Worm (Caenorhabditis elegans): ENCODE measurements around the gene hlh-12.

The hlh-12 gene

DNA sequence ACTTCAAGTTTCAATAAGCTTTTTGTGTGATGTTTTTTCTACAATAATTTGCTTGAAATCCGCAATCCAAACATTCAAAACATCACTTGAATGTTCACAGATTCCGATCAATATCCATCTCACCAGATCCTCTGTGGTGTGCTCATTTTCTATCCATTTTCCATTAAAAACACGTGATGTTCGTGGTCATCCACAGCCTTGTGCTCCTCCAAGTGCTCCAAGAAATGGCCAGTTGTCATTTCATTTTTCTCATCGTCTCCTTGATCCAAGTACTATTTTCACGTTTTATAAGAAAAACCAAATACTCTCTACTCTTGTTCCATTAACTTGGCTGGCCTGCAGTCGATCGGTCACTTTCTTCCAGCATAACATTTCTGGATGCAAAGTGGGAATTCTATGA lies 3.1 kb downstream of the hlh-12 start:
- peak; percentile 58 for TF ChIP-seq nhr-129 (tag; optimal IDR thresholded peaks at IDR 0.05)
- no peak for TF ChIP-seq sem-4 (tag; optimal IDR thresholded peaks at IDR 0.05)
- no peak for TF ChIP-seq nhr-10 (tag; optimal IDR thresholded peaks at IDR 0.05)
- peak; percentile 18 for TF ChIP-seq mab-5 (tag; optimal IDR thresholded peaks at IDR 0.05)
- TF ChIP-seq skn-1 (tag; optimal IDR thresholded peaks at IDR 0.05) = no peak
- TF ChIP-seq nhr-12 (tag; optimal IDR thresholded peaks at IDR 0.05) = no peak
- TF ChIP-seq lsy-2 (tag; optimal IDR thresholded peaks at IDR 0.05) = peak in 1 of 2 experiments; percentile 11
- TF ChIP-seq snpc-4 (tag; optimal IDR thresholded peaks at IDR 0.05) = no peak
- no peak for TF ChIP-seq nhr-6 (tag; optimal IDR thresholded peaks at IDR 0.05)
- no peak for TF ChIP-seq lin-11 (tag; optimal IDR thresholded peaks at IDR 0.05)
- no peak for TF ChIP-seq nhr-237 (tag; optimal IDR thresholded peaks at IDR 0.05)
- TF ChIP-seq gmeb-1 (tag; optimal IDR thresholded peaks at IDR 0.05) = no peak
- TF ChIP-seq sma-9 (GFP tag; optimal IDR thresholded peaks at IDR 0.05) = peak; percentile 37
- no peak for TF ChIP-seq sma-9 (tag; optimal IDR thresholded peaks at IDR 0.05)
- no peak for TF ChIP-seq sma-3 (GFP tag; optimal IDR thresholded peaks at IDR 0.05)
- TF ChIP-seq R02D3.7 (tag; optimal IDR thresholded peaks at IDR 0.05) = no peak
- TF ChIP-seq aly-2 (tag; optimal IDR thresholded peaks at IDR 0.05) = no peak
- no peak for TF ChIP-seq C34F6.9 (tag; optimal IDR thresholded peaks at IDR 0.05)
- TF ChIP-seq alr-1 (tag; optimal IDR thresholded peaks at IDR 0.05) = no peak
- TF ChIP-seq dmd-4 (tag; optimal IDR thresholded peaks at IDR 0.05) = no peak
- no peak for TF ChIP-seq ZK546.5 (tag; optimal IDR thresholded peaks at IDR 0.05)
- no peak for TF ChIP-seq zag-1 (tag; optimal IDR thresholded peaks at IDR 0.05)
- no peak for TF ChIP-seq crh-2 (tag; optimal IDR thresholded peaks at IDR 0.05)
- TF ChIP-seq nhr-11 (tag; optimal IDR thresholded peaks at IDR 0.05) = no peak
- TF ChIP-seq lin-39 (tag; optimal IDR thresholded peaks at IDR 0.05) = no peak
- no peak for TF ChIP-seq mbf-1 (tag; optimal IDR thresholded peaks at IDR 0.05)
- TF ChIP-seq F13H6.1 (tag; optimal IDR thresholded peaks at IDR 0.05) = peak; percentile 49

DNA sequence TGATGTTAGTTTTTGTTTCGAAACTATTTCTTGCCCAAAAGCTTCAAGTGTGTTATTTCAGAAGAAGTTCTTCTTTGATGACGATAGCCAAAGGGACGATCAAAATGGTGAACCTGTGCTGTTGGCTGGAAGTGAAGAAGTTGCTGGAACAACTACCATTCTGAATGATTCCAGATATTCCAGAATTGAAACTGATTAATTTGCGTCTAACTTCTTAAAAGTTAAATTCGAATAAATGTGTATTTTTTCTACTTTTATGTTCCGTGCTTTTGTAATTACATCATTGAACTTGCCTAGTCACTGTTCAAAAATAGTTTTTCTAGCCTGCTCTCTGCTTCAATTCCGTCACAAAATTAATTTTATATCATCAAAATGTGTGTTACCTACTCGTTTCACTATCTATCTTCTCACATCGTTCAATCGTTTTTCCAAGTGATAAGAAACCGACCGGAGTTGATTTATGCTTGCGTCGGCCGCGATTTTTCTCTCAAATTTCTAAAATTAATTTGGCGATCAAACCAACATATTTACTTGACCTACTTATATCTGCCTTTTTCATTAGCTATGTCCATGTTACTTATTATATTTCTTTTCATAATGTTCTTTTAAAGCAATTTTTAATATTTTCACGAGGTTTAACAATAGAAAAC lies 4.1 kb downstream of the hlh-12 start:
- TF ChIP-seq nhr-25 (tag; optimal IDR thresholded peaks at IDR 0.05) (no peak), crh-2 (tag; optimal IDR thresholded peaks at IDR 0.05) (peak; percentile 12), nhr-129 (tag; optimal IDR thresholded peaks at IDR 0.05) (no peak), ama-1 (optimal IDR thresholded peaks at IDR 0.05) (no peak), sma-3 (GFP tag; optimal IDR thresholded peaks at IDR 0.05) (peak; percentile 27), ztf-11 (tag; optimal IDR thresholded peaks at IDR 0.05) (no peak), sma-9 (GFP tag; optimal IDR thresholded peaks at IDR 0.05) (peak; percentile 48), sma-9 (tag; optimal IDR thresholded peaks at IDR 0.05) (no peak), fos-1 (tag; optimal IDR thresholded peaks at IDR 0.05) (peak; percentile 84)

DNA sequence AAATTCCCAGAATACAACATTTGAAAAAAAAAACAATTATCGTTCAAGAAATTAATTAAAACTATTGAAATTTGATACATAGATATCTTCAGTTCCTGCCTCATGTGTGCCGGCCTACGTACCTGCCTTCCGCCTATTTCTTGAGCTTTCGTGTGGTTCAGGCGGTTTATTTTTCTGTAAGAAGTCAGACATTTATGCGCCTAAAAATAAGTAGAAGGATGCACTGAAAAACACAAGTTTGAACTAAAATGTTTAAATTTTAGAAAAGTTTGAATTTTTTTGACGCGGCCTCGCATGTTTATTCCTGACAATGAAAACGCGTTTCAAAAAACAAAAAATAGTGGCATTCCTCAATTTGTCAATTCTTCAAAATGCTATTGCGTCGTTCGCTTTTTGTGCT lies 5.5 kb downstream of the hlh-12 start, which contains the start of gene C28C12.11:
Gene C28C12.11, plus strand, starts transcription at position 301 of the 400 bp plus-strand sequence.
- TF ChIP-seq lin-11 (tag; optimal IDR thresholded peaks at IDR 0.05) = no peak
- TF ChIP-seq nhr-12 (tag; optimal IDR thresholded peaks at IDR 0.05) = no peak
- TF ChIP-seq sma-9 (GFP tag; optimal IDR thresholded peaks at IDR 0.05) = no peak
- no peak for TF ChIP-seq sma-9 (tag; optimal IDR thresholded peaks at IDR 0.05)
- no peak for TF ChIP-seq alr-1 (tag; optimal IDR thresholded peaks at IDR 0.05)
- TF ChIP-seq sem-4 (tag; optimal IDR thresholded peaks at IDR 0.05) = no peak
- TF ChIP-seq mab-5 (tag; optimal IDR thresholded peaks at IDR 0.05) = no peak
- no peak for TF ChIP-seq ztf-4 (tag; optimal IDR thresholded peaks at IDR 0.05)
- no peak for TF ChIP-seq crh-2 (tag; optimal IDR thresholded peaks at IDR 0.05)
- TF ChIP-seq ama-1 (optimal IDR thresholded peaks at IDR 0.05) = no peak
- no peak for TF ChIP-seq nhr-77 (tag; optimal IDR thresholded peaks at IDR 0.05)
- TF ChIP-seq unc-39 (tag; optimal IDR thresholded peaks at IDR 0.05) = no peak
- no peak for TF ChIP-seq lsy-2 (tag; optimal IDR thresholded peaks at IDR 0.05)
- TF ChIP-seq nhr-237 (tag; optimal IDR thresholded peaks at IDR 0.05) = no peak

DNA sequence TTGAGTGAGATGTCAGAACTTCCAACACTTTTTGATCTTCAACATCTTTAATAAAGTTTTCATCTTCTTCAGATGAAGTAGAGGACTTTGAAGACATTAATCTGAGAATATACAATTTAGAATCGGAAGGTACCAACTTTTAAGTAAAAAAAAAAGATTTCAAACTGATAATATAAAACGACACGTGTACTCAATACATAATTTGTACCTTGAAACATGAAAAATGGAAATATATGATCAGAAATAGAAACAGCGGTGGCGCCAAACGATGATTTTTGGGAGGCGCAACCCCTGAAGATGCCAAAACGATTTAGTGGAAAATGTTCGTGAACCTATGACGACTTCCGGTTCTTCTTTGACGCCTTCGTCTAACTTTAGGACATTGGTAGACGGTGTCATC lies 6.8 kb downstream of the hlh-12 start, which contains the start of gene oat-1:
Gene oat-1, minus strand, starts transcription at position 101 of the 400 bp plus-strand sequence.
- no peak for TF ChIP-seq skn-1 (tag; optimal IDR thresholded peaks at IDR 0.05)
- TF ChIP-seq ztf-4 (tag; optimal IDR thresholded peaks at IDR 0.05) = no peak
- TF ChIP-seq mab-5 (tag; optimal IDR thresholded peaks at IDR 0.05) = no peak

DNA sequence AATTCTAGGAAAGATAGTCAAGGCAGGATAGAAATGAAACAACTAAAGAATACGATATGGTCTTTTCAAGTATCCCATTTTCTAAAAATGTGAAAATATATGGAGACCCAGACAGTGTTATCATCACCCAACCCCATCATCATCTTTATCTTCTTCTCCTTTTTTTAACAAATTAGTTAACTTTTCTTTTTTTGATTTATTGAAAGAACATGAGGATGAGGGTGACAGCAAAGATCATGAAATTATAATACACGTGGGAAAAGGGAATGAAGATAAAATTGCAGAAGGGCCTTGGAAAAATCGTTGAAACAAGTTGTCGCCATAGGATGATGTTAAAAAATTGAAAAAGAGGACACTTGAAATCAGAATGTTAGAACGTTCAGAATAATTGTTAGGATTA lies 15.1 kb downstream of the hlh-12 start:
- TF ChIP-seq sma-9 (GFP tag; optimal IDR thresholded peaks at IDR 0.05) (peak; percentile 28), sma-9 (tag; optimal IDR thresholded peaks at IDR 0.05) (no peak), mdl-1 (tag; optimal IDR thresholded peaks at IDR 0.05) (peak in 1 of 2 experiments; percentile 6), nhr-25 (tag; optimal IDR thresholded peaks at IDR 0.05) (peak; percentile 62), crh-2 (tag; optimal IDR thresholded peaks at IDR 0.05) (peak; percentile 20), lin-13 (GFP tag; optimal IDR thresholded peaks at IDR 0.05) (no peak), blmp-1 (tag; optimal IDR thresholded peaks at IDR 0.05; ENCODE audit: insufficient read depth) (peak; percentile 39)

Data from whole organism, L2 larva.